Worm (Caenorhabditis elegans) whole organism, L1 larva: ENCODE measurements around the gene C44H9.6.

Source experiments
- aha-1 ChIP-seq: fragments of 150-350 bp; optimal IDR thresholded peaks from 2 replicates; lab custom pipeline; 2014; ENCODE audit warnings: missing biosample characterization, missing genetic modification characterization
- ama-1 ChIP-seq: fragments of 150-350 bp; optimal IDR thresholded peaks from 2 replicates; lab custom pipeline; 2014
- ceh-63 ChIP-seq: fragments of 200-800 bp; sonication (Bioruptor generic); optimal IDR thresholded peaks from 2 replicates; lab custom pipeline; 2018; ENCODE audit warnings: mild to moderate bottlenecking, missing genetic modification characterization, missing compliant biosample characterization
- efl-1 ChIP-seq, 4 experiments: fragments of 150-350 bp; optimal IDR thresholded peaks in 3 of 4; peaks in 1 of 4; 1 replicate in 1 of 4; 2 replicates in 3 of 4; lab custom pipeline; 2014; ENCODE audit warnings: missing biosample characterization in 2 of 4, missing genetic modification characterization in 2 of 4, missing genetic modification reagents in 2 of 4
- egl-27 ChIP-seq, 2 experiments: fragments of 150-350 bp in 1 of 2; sonication (generic microtip); optimal IDR thresholded peaks; 3 replicates each; lab custom pipeline; 2017 to 2018; ENCODE audit warnings: missing biosample characterization in 2 of 2, missing genetic modification characterization in 2 of 2, missing genetic modification reagents in 2 of 2
- rnt-1 ChIP-seq: sonication (generic microtip); optimal IDR thresholded peaks from 2 replicates; lab custom pipeline; 2016; ENCODE audit warnings: mild to moderate bottlenecking, missing genetic modification characterization, moderate library complexity, missing compliant biosample characterization

ce11 chrV:12796908-12797490 lies 48.1 kb downstream of the C44H9.6 start:
- TF ChIP-seq egl-27 (tag; optimal IDR thresholded peaks at IDR 0.05; lab: Kevin White, UChicago) (no peak), efl-1 (optimal IDR thresholded peaks at IDR 0.05; lab: Kevin White, UChicago) (no peak), efl-1 (GFP tag; optimal IDR thresholded peaks at IDR 0.05 in 1 of 2; lab: Kevin White, UChicago) (no peak), ceh-63 (no peak), ama-1 (no peak), rnt-1 (tag; lab: Kevin White, UChicago) (no peak), aha-1 (no peak)
